Fruit fly (Drosophila melanogaster): ENCODE measurements around the gene CG34027.
A peak's percentile ranks its signal among the peaks of the same experiment; 100 is the strongest.
"Not testable (repeated sequence)": the region's sequence is repeated elsewhere in the genome, so short reads cannot be mapped to it uniquely, and the experiment has no call there.

The CG34027 gene

DNA sequence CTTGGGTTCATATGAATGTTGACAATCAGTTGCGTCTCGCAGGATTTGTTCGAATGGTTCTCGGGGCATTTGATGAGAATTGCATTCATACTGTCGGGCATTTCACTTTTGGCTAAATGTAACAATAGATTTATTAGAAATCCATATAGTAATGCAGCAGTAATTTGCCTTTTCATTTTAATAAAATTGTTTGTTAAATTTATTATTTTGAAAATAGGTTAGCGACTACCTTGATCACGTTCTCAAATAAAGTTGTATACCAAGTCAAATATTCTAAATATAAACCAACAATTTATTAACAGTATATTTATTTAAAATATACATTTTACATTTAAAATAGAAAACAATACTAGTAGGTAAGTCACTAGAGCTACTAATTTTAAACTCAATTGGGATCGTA, at the start of gene CG34027:
TSS of gene CG34027 (minus strand) at position 101 of the 400 bp plus-strand sequence.
- TF ChIP-seq Hr38 (GFP tag; optimal IDR thresholded peaks at IDR 0.05) (no peak), Sox14 (GFP tag; optimal IDR thresholded peaks at IDR 0.05) (no peak), OdsH (GFP tag; optimal IDR thresholded peaks at IDR 0.05) (no peak), cyc (GFP tag; optimal IDR thresholded peaks at IDR 0.05) (no peak), CG11762 (GFP tag; optimal IDR thresholded peaks at IDR 0.05; ENCODE audit: insufficient read depth) (no peak), salr (GFP tag; optimal IDR thresholded peaks at IDR 0.05) (no peak), CG3032 (tag; optimal IDR thresholded peaks at IDR 0.05) (no peak), Sox102F (GFP tag; optimal IDR thresholded peaks at IDR 0.05) (no peak), CG1621 (tag; optimal IDR thresholded peaks at IDR 0.05) (no peak), CG6163 (GFP tag; IDR thresholded peaks at IDR 0.05) (no peak), CG16779 (tag; optimal IDR thresholded peaks at IDR 0.05) (no peak), CG8119 (GFP tag; IDR thresholded peaks at IDR 0.05) (no peak), fd59A (GFP tag; optimal IDR thresholded peaks at IDR 0.05) (no peak), Ets21C (GFP tag; optimal IDR thresholded peaks at IDR 0.05) (no peak), CG15336 (GFP tag; IDR thresholded peaks at IDR 0.05) (no peak), Lpt (GFP tag; optimal IDR thresholded peaks at IDR 0.05) (no peak), Eip78C (GFP tag) (no peak), dac (GFP tag; optimal IDR thresholded peaks at IDR 0.05) (no peak)

dm6 chr3R:25152342-25152741, 43.5 kb upstream of the CG34027 start:
- no peak for TF ChIP-seq Eip75B (GFP tag; optimal IDR thresholded peaks at IDR 0.05)
- TF ChIP-seq CG15336 (GFP tag; IDR thresholded peaks at IDR 0.05), result no peak
- peak; percentile 27 for TF ChIP-seq Eip78C (GFP tag)
- TF ChIP-seq dac (GFP tag; optimal IDR thresholded peaks at IDR 0.05), result no peak
- TF ChIP-seq OdsH (GFP tag; optimal IDR thresholded peaks at IDR 0.05), result no peak
- TF ChIP-seq CG6792 (GFP tag; optimal IDR thresholded peaks at IDR 0.05), result no peak
- no peak for TF ChIP-seq Ets21C (GFP tag; optimal IDR thresholded peaks at IDR 0.05)
- no peak for TF ChIP-seq net (GFP tag; optimal IDR thresholded peaks at IDR 0.05)
- TF ChIP-seq Ets96B (tag; optimal IDR thresholded peaks at IDR 0.05), result no peak
- peak; percentile 15 for TF ChIP-seq svp (GFP tag)
- TF ChIP-seq acj6 (GFP tag; optimal IDR thresholded peaks at IDR 0.05), result no peak
- TF ChIP-seq CG3919 (GFP tag; optimal IDR thresholded peaks at IDR 0.05), result no peak
- TF ChIP-seq CG32006 (GFP tag; optimal IDR thresholded peaks at IDR 0.05), result peak; percentile 2
- TF ChIP-seq dsx (GFP tag; optimal IDR thresholded peaks at IDR 0.05; ENCODE audit: poor library complexity, severe bottlenecking), result no peak

dm6 chr3R:25137565-25138367, 28.9 kb upstream of the CG34027 start, which contains the start of gene danr:
Gene danr (plus strand): TSS chr3R:25138072.
- peak; percentile 31 for TF ChIP-seq CG6854 (GFP tag; optimal IDR thresholded peaks at IDR 0.05)
- peak; percentile 59 for TF ChIP-seq Eip78C (GFP tag)
- TF ChIP-seq CG1621 (tag; optimal IDR thresholded peaks at IDR 0.05), result peak; percentile 47
- peak in 1 of 2 experiments; percentile 69 for TF ChIP-seq ss (GFP tag; optimal IDR thresholded peaks at IDR 0.05)
- TF ChIP-seq Sox102F (GFP tag; optimal IDR thresholded peaks at IDR 0.05), result no peak

DNA sequence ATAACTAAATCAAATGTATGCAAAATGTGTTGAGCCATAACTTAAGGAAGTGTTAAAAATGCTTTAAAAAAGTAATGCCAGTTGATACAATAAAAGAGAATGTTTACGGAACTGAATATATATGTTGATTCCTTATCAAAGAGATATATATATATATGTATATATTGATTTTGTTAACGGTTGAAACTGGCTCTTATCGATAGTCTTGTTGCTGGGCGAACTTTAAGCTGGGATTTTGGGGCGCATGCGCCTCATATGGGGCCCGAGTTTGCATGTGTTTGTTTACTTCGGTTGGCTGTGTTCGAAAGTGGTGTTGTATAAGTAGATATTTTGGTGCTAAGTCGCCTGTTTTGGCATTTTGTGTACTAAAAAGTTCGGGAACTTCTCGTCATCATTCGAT, 22.2 kb upstream of the CG34027 start, which contains the start of gene Bili:
TSS of gene Bili (plus strand) at position 265 of the 400 bp plus-strand sequence.
- not testable (repeated sequence) for TF ChIP-seq CG32006 (GFP tag; optimal IDR thresholded peaks at IDR 0.05); CG8319 (GFP tag; optimal IDR thresholded peaks at IDR 0.05); CG16779 (tag; optimal IDR thresholded peaks at IDR 0.05)

DNA sequence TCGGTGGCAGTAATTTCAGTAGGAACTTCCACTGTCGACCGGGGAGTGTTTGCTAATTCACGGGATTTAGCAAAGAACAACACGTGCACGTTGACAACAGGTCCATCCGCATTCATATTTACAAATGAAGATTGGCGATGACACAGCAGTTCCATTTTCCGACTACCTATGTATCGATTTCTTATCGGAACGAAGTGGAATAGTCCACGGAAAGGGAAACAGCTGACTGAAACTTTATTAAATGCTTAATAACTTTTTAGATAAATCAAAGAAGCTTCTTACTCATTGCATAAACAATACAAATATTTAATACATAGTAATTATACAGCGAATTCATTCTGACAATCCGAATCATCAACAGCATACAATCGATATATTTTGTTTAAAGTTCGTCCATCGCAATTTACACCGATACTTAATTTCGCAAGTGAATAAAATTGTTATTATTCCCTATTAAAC, 18.4 kb upstream of the CG34027 start, which contains the start of the genes Mocs2A, Mocs2B and Clbn:
TSS of gene Mocs2A (minus strand) at position 129 of the 459 bp plus-strand sequence.
TSS of gene Mocs2B (minus strand) at position 129 of the 459 bp plus-strand sequence.
TSS of gene Clbn (plus strand) at position 272 of the 459 bp plus-strand sequence.
- TF ChIP-seq Smox (GFP tag; optimal IDR thresholded peaks at IDR 0.05) (no peak), Eip78C (GFP tag) (no peak), fkh (GFP tag; optimal IDR thresholded peaks at IDR 0.05) (peak; percentile 66), esn (GFP tag; optimal IDR thresholded peaks at IDR 0.05) (peak; percentile 7), fd59A (GFP tag; optimal IDR thresholded peaks at IDR 0.05) (no peak), CG10631 (GFP tag; optimal IDR thresholded peaks at IDR 0.05) (no peak), CG3919 (GFP tag; optimal IDR thresholded peaks at IDR 0.05) (no peak)
